Worm (Caenorhabditis elegans) whole organism, young adult: ENCODE data around the gene R04D3.3.

Source experiments
- B0019.2 ChIP-seq: fragments of 200-800 bp; sonication (Bioruptor generic); conservative IDR thresholded peaks from 2 replicates; pipeline ENCODE4 v1.3.6; 2022; ENCODE audit warnings: missing genetic modification reagents, missing genetic modification characterization, missing compliant biosample characterization
- B0336.3 ChIP-seq: fragments of 200-800 bp; sonication (Bioruptor generic); IDR thresholded peaks from 2 replicates; pipeline ENCODE4 v1.3.6; 2022; ENCODE audit warnings: missing genetic modification characterization, missing compliant biosample characterization
- C17E4.6 ChIP-seq: fragments of 200-800 bp; sonication (Bioruptor generic); IDR thresholded peaks from 2 replicates; pipeline ENCODE4 v1.3.6; 2022; ENCODE audit warnings: missing genetic modification reagents, missing genetic modification characterization, missing compliant biosample characterization
- D2030.7 ChIP-seq: fragments of 200-800 bp; sonication (Bioruptor generic); IDR thresholded peaks from 2 replicates; pipeline ENCODE4 v1.3.6; 2022; ENCODE audit warnings: missing genetic modification reagents, missing genetic modification characterization, missing compliant biosample characterization
- K12H6.12 ChIP-seq: fragments of 200-800 bp; sonication (Bioruptor generic); optimal IDR thresholded peaks from 2 replicates; lab custom pipeline; 2018; ENCODE audit warnings: mild to moderate bottlenecking, missing genetic modification characterization, missing compliant biosample characterization
- T26A5.8 ChIP-seq: sonication (generic microtip); optimal IDR thresholded peaks from 2 replicates; lab custom pipeline; 2016; ENCODE audit warnings: missing genetic modification characterization, missing compliant biosample characterization
- ZK185.1 ChIP-seq: sonication (generic microtip); optimal IDR thresholded peaks from 2 replicates; lab custom pipeline; 2016; ENCODE audit warnings: mild to moderate bottlenecking, missing genetic modification characterization, missing compliant biosample characterization; ENCODE audit not compliant: poor library complexity, severe bottlenecking
- atf-7 ChIP-seq: sonication (generic microtip); optimal IDR thresholded peaks from 2 replicates; lab custom pipeline; 2017; ENCODE audit warnings: mild to moderate bottlenecking, missing genetic modification characterization, missing compliant biosample characterization
- attf-3 ChIP-seq: fragments of 200-800 bp; sonication (Bioruptor generic); conservative IDR thresholded peaks from 2 replicates; pipeline ENCODE4 v1.3.6; 2022; ENCODE audit warnings: missing genetic modification reagents, missing genetic modification characterization, missing compliant biosample characterization
- bed-1 ChIP-seq: fragments of 200-800 bp; sonication (Bioruptor generic); IDR thresholded peaks from 2 replicates; pipeline ENCODE4 v1.3.6; 2022; ENCODE audit warnings: missing genetic modification reagents, missing genetic modification characterization, missing compliant biosample characterization
- bed-2 ChIP-seq: fragments of 200-800 bp; sonication (Bioruptor generic); IDR thresholded peaks from 2 replicates; pipeline ENCODE4 v1.3.6; 2022; ENCODE audit warnings: missing genetic modification reagents, missing genetic modification characterization, missing compliant biosample characterization
- cebp-1 ChIP-seq, 2 experiments: fragments of 200-800 bp in 1 of 2; sonication (Bioruptor generic) in 1 of 2; sonication (generic microtip) in 1 of 2; IDR thresholded peaks in 1 of 2; optimal IDR thresholded peaks in 1 of 2; 2 replicates each; pipeline versions ENCODE4 v1.3.6 to Lab custom; 2017 to 2022; ENCODE audit warnings: missing compliant biosample characterization in 2 of 2, missing genetic modification characterization in 2 of 2, mild to moderate bottlenecking in 1 of 2, missing genetic modification reagents in 1 of 2, moderate library complexity in 1 of 2
- ceh-100 ChIP-seq: fragments of 200-800 bp; sonication (Bioruptor generic); IDR thresholded peaks from 2 replicates; pipeline ENCODE4 v1.3.6; 2022; ENCODE audit warnings: missing genetic modification reagents, missing genetic modification characterization, missing compliant biosample characterization
- ceh-27 ChIP-seq: fragments of 200-800 bp; sonication (Bioruptor generic); optimal IDR thresholded peaks from 2 replicates; lab custom pipeline; 2018; ENCODE audit warnings: mild to moderate bottlenecking, missing genetic modification characterization, moderate library complexity, missing compliant biosample characterization
- die-1 ChIP-seq: sonication (generic microtip); optimal IDR thresholded peaks from 2 replicates; lab custom pipeline; 2016; ENCODE audit warnings: missing genotype, mild to moderate bottlenecking, missing genetic modification characterization, missing compliant biosample characterization
- dox-1 ChIP-seq: fragments of 200-800 bp; sonication (Bioruptor generic); IDR thresholded peaks from 2 replicates; pipeline ENCODE4 v1.3.6; 2022; ENCODE audit warnings: missing genetic modification reagents, missing genetic modification characterization, missing compliant biosample characterization
- efl-1 ChIP-seq: fragments of 150-350 bp; optimal IDR thresholded peaks from 2 replicates; lab custom pipeline; 2014; ENCODE audit warnings: missing biosample characterization, missing genetic modification reagents, missing genetic modification characterization
- hmg-1.2 ChIP-seq: fragments of 200-800 bp; sonication (Bioruptor generic); IDR thresholded peaks from 2 replicates; pipeline ENCODE4 v1.3.6; 2022; ENCODE audit warnings: missing genetic modification reagents, missing genetic modification characterization, missing compliant biosample characterization
- hsf-1 ChIP-seq: fragments of 200-800 bp; sonication (Bioruptor generic); IDR thresholded peaks from 2 replicates; pipeline ENCODE4 v1.3.6; 2022; ENCODE audit warnings: missing genetic modification reagents, missing genetic modification characterization, missing compliant biosample characterization
- let-526 ChIP-seq: fragments of 200-800 bp; sonication (Bioruptor generic); IDR thresholded peaks from 2 replicates; pipeline ENCODE4 v1.3.6; 2022; ENCODE audit warnings: missing genetic modification reagents, missing genetic modification characterization, missing compliant biosample characterization
- lin-40 ChIP-seq: sonication (generic microtip); optimal IDR thresholded peaks from 2 replicates; lab custom pipeline; 2016; ENCODE audit warnings: missing genetic modification characterization, mild to moderate bottlenecking, missing compliant biosample characterization, missing genotype, missing genetic modification reagents
- madf-3 ChIP-seq: fragments of 200-800 bp; sonication (Bioruptor generic); IDR thresholded peaks from 2 replicates; pipeline ENCODE4 v1.3.6; 2022; ENCODE audit warnings: missing genetic modification reagents, missing genetic modification characterization, missing compliant biosample characterization
- madf-6 ChIP-seq: fragments of 200-800 bp; sonication (Bioruptor generic); IDR thresholded peaks from 2 replicates; pipeline ENCODE4 v1.3.6; 2022; ENCODE audit warnings: missing genetic modification reagents, missing genetic modification characterization, missing compliant biosample characterization
- mes-4 ChIP-seq: sonication (generic microtip); optimal IDR thresholded peaks from 2 replicates; lab custom pipeline; 2016; ENCODE audit warnings: missing genotype, missing genetic modification characterization, missing compliant biosample characterization
- nfyb-1 ChIP-seq: fragments of 200-800 bp; sonication (Bioruptor generic); IDR thresholded peaks from 2 replicates; pipeline ENCODE4 v1.3.6; 2022; ENCODE audit warnings: missing genetic modification reagents, missing genetic modification characterization, missing compliant biosample characterization
- nhr-120 ChIP-seq: fragments of 200-800 bp; sonication (Bioruptor generic); IDR thresholded peaks from 2 replicates; pipeline ENCODE4 v1.3.6; 2022; ENCODE audit warnings: missing genetic modification characterization, missing compliant biosample characterization
- nhr-27 ChIP-seq: fragments of 200-800 bp; sonication (Bioruptor generic); optimal IDR thresholded peaks from 2 replicates; lab custom pipeline; 2018; ENCODE audit warnings: mild to moderate bottlenecking, missing genetic modification characterization, moderate library complexity, missing compliant biosample characterization
- nhr-80 ChIP-seq: sonication (generic microtip); optimal IDR thresholded peaks from 2 replicates; lab custom pipeline; 2016; ENCODE audit warnings: missing genetic modification characterization, missing compliant biosample characterization
- nhr-90 ChIP-seq: sonication (generic microtip); optimal IDR thresholded peaks from 2 replicates; lab custom pipeline; 2016; ENCODE audit warnings: missing genotype, mild to moderate bottlenecking, missing genetic modification characterization, missing compliant biosample characterization
- pha-4 ChIP-seq: fragments of 150-350 bp; sonication (generic microtip); optimal IDR thresholded peaks from 2 replicates; lab custom pipeline; 2014; ENCODE audit warnings: missing biosample characterization, missing genetic modification reagents, missing genetic modification characterization
- rcor-1 ChIP-seq: fragments of 200-800 bp; sonication (Bioruptor generic); IDR thresholded peaks from 2 replicates; pipeline ENCODE4 v1.3.6; 2022; ENCODE audit warnings: missing genetic modification reagents, missing genetic modification characterization, missing compliant biosample characterization
- rec-8 ChIP-seq, 2 experiments: sonication (generic microtip); optimal IDR thresholded peaks; 2 replicates each; lab custom pipeline; 2016; ENCODE audit warnings: mild to moderate bottlenecking in 2 of 2, missing genetic modification characterization in 2 of 2, missing genetic modification reagents in 2 of 2, missing genotype in 2 of 2, missing biosample characterization in 1 of 2, missing compliant biosample characterization in 1 of 2, moderate library complexity in 1 of 2
- rpc-1 ChIP-seq, 2 experiments: fragments of 150-350 bp in 1 of 2; sonication (generic microtip) in 1 of 2; optimal IDR thresholded peaks; 2 replicates each; lab custom pipeline; 2014 to 2018; ENCODE audit warnings: missing biosample characterization in 1 of 2, missing genetic modification characterization in 1 of 2, missing genetic modification reagents in 1 of 2, missing genotype in 1 of 2
- sea-2 ChIP-seq: fragments of 200-800 bp; sonication (Bioruptor generic); IDR thresholded peaks from 2 replicates; pipeline ENCODE4 v1.3.6; 2022; ENCODE audit warnings: missing genetic modification characterization, missing compliant biosample characterization
- snpc-1.1 ChIP-seq: sonication (generic microtip); optimal IDR thresholded peaks from 2 replicates; lab custom pipeline; 2017; ENCODE audit warnings: missing genetic modification characterization, mild to moderate bottlenecking, missing compliant biosample characterization, antibody characterized with exemption, moderate library complexity, missing genotype, missing genetic modification reagents; ENCODE audit not compliant: insufficient read depth
- snpc-3.4 ChIP-seq: sonication (generic microtip); optimal IDR thresholded peaks from 2 replicates; lab custom pipeline; 2017; ENCODE audit warnings: missing genetic modification characterization, mild to moderate bottlenecking, missing compliant biosample characterization, antibody characterized with exemption, moderate library complexity, missing genotype, missing genetic modification reagents
- somi-1 ChIP-seq: fragments of 200-800 bp; sonication (Bioruptor generic); optimal IDR thresholded peaks from 2 replicates; lab custom pipeline; 2018; ENCODE audit warnings: mild to moderate bottlenecking, missing genetic modification characterization, missing compliant biosample characterization
- tbp1 ChIP-seq: fragments of 200-800 bp; sonication (Bioruptor generic); optimal IDR thresholded peaks from 2 replicates; lab custom pipeline; 2018; ENCODE audit warnings: mild to moderate bottlenecking, missing genetic modification characterization, missing compliant biosample characterization
- tbx-9 ChIP-seq: sonication (generic microtip); optimal IDR thresholded peaks from 2 replicates; lab custom pipeline; 2016; ENCODE audit warnings: borderline replicate concordance, missing genetic modification characterization, inconsistent platforms, missing compliant biosample characterization
- tlf-1 ChIP-seq: fragments of 200-800 bp; sonication (Bioruptor generic); optimal IDR thresholded peaks from 2 replicates; lab custom pipeline; 2018; ENCODE audit warnings: mild to moderate bottlenecking, missing genetic modification characterization, missing compliant biosample characterization
- unc-130 ChIP-seq: sonication (generic microtip); optimal IDR thresholded peaks from 2 replicates; lab custom pipeline; 2016; ENCODE audit warnings: missing genetic modification reagents, missing genetic modification characterization, missing compliant biosample characterization
- unc-62 ChIP-seq: fragments of 150-350 bp; optimal IDR thresholded peaks from 2 replicates; lab custom pipeline; 2014; ENCODE audit warnings: missing biosample characterization, missing genetic modification reagents, missing genetic modification characterization
- ztf-18 ChIP-seq: sonication (generic microtip); optimal IDR thresholded peaks from 2 replicates; lab custom pipeline; 2016; ENCODE audit warnings: missing genotype, mild to moderate bottlenecking, missing genetic modification characterization, missing compliant biosample characterization
- ztf-3 ChIP-seq: fragments of 200-800 bp; sonication (Bioruptor generic); optimal IDR thresholded peaks from 2 replicates; lab custom pipeline; 2018; ENCODE audit warnings: mild to moderate bottlenecking, missing genetic modification characterization, missing compliant biosample characterization

R04D3.3 gene

DNA sequence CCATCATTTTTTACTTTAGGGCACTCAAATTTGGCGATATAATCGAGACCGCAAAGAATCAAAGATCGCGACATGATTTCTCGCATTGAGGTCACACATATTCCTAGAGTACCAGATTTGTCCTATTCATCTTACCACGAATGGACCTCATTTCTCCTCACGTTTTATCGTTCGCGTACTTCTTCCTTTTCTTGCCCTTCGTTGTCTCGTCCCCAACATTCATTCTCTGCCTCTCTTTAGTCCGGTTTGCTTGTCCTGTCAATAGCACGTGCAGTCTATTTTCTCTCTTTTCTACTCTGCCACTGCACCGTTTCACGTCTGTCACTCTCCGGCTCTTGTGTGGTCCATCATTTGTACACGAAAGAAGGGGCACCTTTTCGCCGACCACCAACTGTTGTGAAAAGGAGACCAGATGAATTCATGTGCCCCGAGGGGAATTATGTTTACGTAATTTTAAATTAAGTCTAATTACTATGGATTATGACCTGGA, 39.0 kb downstream of the R04D3.3 start:
- TF ChIP-seq bed-1 (GFP tag; lab: Robert Waterston, UW) (no peak), nhr-80 (peak; percentile 74), K12H6.12 (peak; percentile 61), let-526 (GFP tag; lab: Robert Waterston, UW) (no peak), B0336.3 (GFP tag; lab: Robert Waterston, UW) (0 out of 2 replicates have a peak, but pooled peaks have one; percentile 24), attf-3 (GFP tag; lab: Robert Waterston, UW) (no peak), madf-3 (GFP tag; lab: Robert Waterston, UW) (no peak), ceh-27 (GFP tag; lab: Kevin White, UChicago) (peak; percentile 74), sea-2 (GFP tag; lab: Robert Waterston, UW) (no peak), lin-40 (tag; lab: Kevin White, UChicago) (peak; percentile 48), tbp1 (GFP tag; lab: Kevin White, UChicago) (peak; percentile 25), cebp-1 (GFP tag; IDR thresholded peaks at IDR 0.05; lab: Robert Waterston, UW) (no peak), cebp-1 (tag; optimal IDR thresholded peaks at IDR 0.05; lab: Kevin White, UChicago) (peak; percentile 60), hmg-1.2 (GFP tag; lab: Robert Waterston, UW) (peak; percentile 71; the same call in 1 of the 2 replicates), nfyb-1 (no peak), nhr-120 (GFP tag; lab: Robert Waterston, UW) (no peak)

DNA sequence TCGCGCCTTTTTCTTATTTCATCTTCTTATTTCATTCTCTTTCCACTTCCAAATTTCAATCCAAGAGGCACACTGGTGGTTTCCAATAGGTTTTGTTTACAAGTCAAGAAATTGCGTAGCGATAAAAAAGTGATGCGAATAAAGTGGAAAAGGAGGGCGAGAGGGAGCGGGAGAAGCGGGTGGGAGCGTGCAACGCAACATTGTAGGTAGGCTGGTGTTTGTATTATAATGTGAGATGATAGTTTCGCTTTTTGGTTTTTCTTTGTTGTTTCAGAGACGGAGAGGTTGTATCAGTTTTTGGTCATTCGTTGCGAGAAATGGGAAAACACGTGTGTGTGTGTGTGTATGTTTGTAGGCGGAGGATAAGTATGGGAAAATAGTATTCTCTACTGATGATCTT, 40.3 kb downstream of the R04D3.3 start:
- no peak for TF ChIP-seq T26A5.8 (tag; lab: Kevin White, UChicago)
- TF ChIP-seq madf-6 = no peak
- TF ChIP-seq bed-2 = no peak
- TF ChIP-seq cebp-1 (GFP tag; IDR thresholded peaks at IDR 0.05; lab: Robert Waterston, UW) = 0 out of 2 replicates have a peak, but pooled peaks have one; percentile 21
- peak; percentile 45 for TF ChIP-seq cebp-1 (tag; optimal IDR thresholded peaks at IDR 0.05; lab: Kevin White, UChicago)
- peak; percentile 31 for TF ChIP-seq lin-40 (tag; lab: Kevin White, UChicago)
- 0 out of 2 replicates have a peak, but pooled peaks have one; percentile 18 for TF ChIP-seq let-526 (GFP tag; lab: Robert Waterston, UW)
- peak; percentile 30 for TF ChIP-seq ZK185.1 (tag; lab: Kevin White, UChicago)
- no peak for TF ChIP-seq mes-4
- no peak for TF ChIP-seq snpc-1.1 (tag; lab: Kevin White, UChicago)
- TF ChIP-seq pha-4 (tag; lab: Kevin White, UChicago) = peak; percentile 90
- TF ChIP-seq rpc-1 (optimal IDR thresholded peaks at IDR 0.05; lab: Kevin White, UChicago) = no peak
- TF ChIP-seq rpc-1 (tag; optimal IDR thresholded peaks at IDR 0.05; lab: Kevin White, UChicago) = no peak
- no peak for TF ChIP-seq nhr-27 (tag; lab: Kevin White, UChicago)
- no peak for TF ChIP-seq ztf-3
- TF ChIP-seq snpc-3.4 (tag; lab: Kevin White, UChicago) = peak; percentile 12
- TF ChIP-seq C17E4.6 (GFP tag; lab: Robert Waterston, UW) = no peak
- peak; percentile 38; the same call in 1 of the 2 replicates for TF ChIP-seq dox-1 (GFP tag; lab: Robert Waterston, UW)
- TF ChIP-seq B0019.2 = no peak
- no peak for TF ChIP-seq tbx-9 (tag; lab: Kevin White, UChicago)
- peak; percentile 60; the same call in 1 of the 2 replicates for TF ChIP-seq B0336.3 (GFP tag; lab: Robert Waterston, UW)
- TF ChIP-seq tlf-1 (GFP tag; lab: Kevin White, UChicago) = no peak
- TF ChIP-seq tbp1 (GFP tag; lab: Kevin White, UChicago) = peak; percentile 12
- TF ChIP-seq rec-8 (tag; optimal IDR thresholded peaks at IDR 0.05; lab: Kevin White, UChicago) = no peak
- TF ChIP-seq ztf-18 (tag; lab: Kevin White, UChicago) = no peak
- no peak for TF ChIP-seq somi-1 (GFP tag; lab: Kevin White, UChicago)
- no peak for TF ChIP-seq hsf-1
- no peak for TF ChIP-seq hmg-1.2 (GFP tag; lab: Robert Waterston, UW)
- TF ChIP-seq unc-130 = no peak
- no peak for TF ChIP-seq rcor-1 (GFP tag; lab: Robert Waterston, UW)
- TF ChIP-seq atf-7 (tag; lab: Kevin White, UChicago) = peak; percentile 38
- no peak for TF ChIP-seq ceh-100 (GFP tag; lab: Robert Waterston, UW)
- TF ChIP-seq K12H6.12 = no peak
- TF ChIP-seq unc-62 (GFP tag; lab: Kevin White, UChicago) = no peak
- no peak for TF ChIP-seq die-1 (tag; lab: Kevin White, UChicago)
- TF ChIP-seq efl-1 (GFP tag; lab: Kevin White, UChicago) = no peak
- no peak for TF ChIP-seq nhr-90 (tag; lab: Kevin White, UChicago)
- TF ChIP-seq D2030.7 (GFP tag; lab: Robert Waterston, UW) = no peak
